Fruit fly (Drosophila melanogaster) whole organism, pupa: ENCODE measurements around the gene w-cup.

Experiments
- CG10348 ChIP-seq: fragments of 200-800 bp; sonication (Bioruptor generic); IDR thresholded peaks from 2 replicates; pipeline ENCODE4 v1.3.6; 2022; ENCODE audit warnings: missing biosample characterization, missing genetic modification characterization
- CG14655 ChIP-seq: fragments of 200-800 bp; sonication (Bioruptor generic); optimal IDR thresholded peaks from 3 replicates; lab custom pipeline; 2017; ENCODE audit warnings: mild to moderate bottlenecking, missing biosample characterization, missing genetic modification reagents, missing genetic modification characterization
- CG32121 ChIP-seq: fragments of 200-800 bp; sonication (Bioruptor generic); IDR thresholded peaks from 2 replicates; pipeline ENCODE4 v1.3.6; 2022; ENCODE audit warnings: missing biosample characterization, missing genetic modification characterization
- CG8301 ChIP-seq: fragments of 200-800 bp; sonication (Bioruptor generic); optimal IDR thresholded peaks from 2 replicates; lab custom pipeline; 2018; ENCODE audit warnings: missing biosample characterization, mild to moderate bottlenecking, missing genetic modification characterization
- EcR ChIP-seq: fragments of 200-800 bp; sonication (Bioruptor generic); optimal IDR thresholded peaks from 3 replicates; lab custom pipeline; 2019; ENCODE audit warnings: missing biosample characterization, missing genetic modification characterization, mild to moderate bottlenecking, moderate library complexity, missing genetic modification reagents
- Ets98B ChIP-seq: fragments of 200-800 bp; sonication (Bioruptor generic); IDR thresholded peaks from 2 replicates; pipeline ENCODE4 v1.3.6; 2022; ENCODE audit warnings: missing biosample characterization, missing genetic modification characterization
- Pif1A ChIP-seq: fragments of 200-800 bp; sonication (Bioruptor generic); optimal IDR thresholded peaks from 3 replicates; lab custom pipeline; 2016; ENCODE audit warnings: missing biosample characterization, missing genetic modification characterization

DNA sequence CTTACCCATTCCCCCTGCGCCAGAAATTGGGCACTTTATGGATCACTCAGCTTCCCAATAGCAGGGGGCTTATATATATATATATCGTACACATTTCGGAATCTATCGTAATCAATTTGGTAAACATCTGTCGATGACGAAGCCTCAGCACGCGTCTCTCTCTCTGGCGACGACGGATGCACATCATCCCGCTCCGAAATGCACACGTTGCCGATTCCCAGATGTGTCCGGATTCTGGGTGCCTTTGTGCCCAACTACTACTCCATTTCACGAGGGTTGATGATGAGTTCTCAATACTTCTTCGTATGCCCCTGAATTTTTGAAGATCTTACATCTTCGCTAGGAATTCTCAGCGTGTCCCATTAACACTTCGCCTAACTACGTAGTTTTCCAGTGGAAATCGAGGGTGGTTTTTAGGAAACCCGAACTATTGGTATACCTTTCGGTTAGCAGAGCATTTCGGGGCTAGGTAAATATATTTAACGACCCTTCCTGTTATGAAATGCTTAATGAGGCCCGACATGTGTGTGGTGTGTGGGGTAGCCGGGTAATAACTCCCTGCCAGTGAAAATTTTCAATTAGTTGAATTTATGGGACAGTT is 31.2 kb upstream of the w-cup start:
- TF ChIP-seq CG32121 (GFP tag; lab: Robert Waterston, UW) (no peak), Ets98B (no peak), EcR (GFP tag; lab: Kevin White, UChicago) (no peak), Pif1A (GFP tag; lab: Kevin White, UChicago) (no peak), CG14655 (GFP tag; lab: Kevin White, UChicago) (no peak), CG10348 (GFP tag; lab: Robert Waterston, UW) (no peak), CG8301 (tag; lab: Kevin White, UChicago) (no peak)
